Worm (Caenorhabditis elegans) whole organism, L4 larva: ENCODE measurements around the gene dyla-1.

Experiments used
- cey-2 ChIP-seq: sonication (generic microtip); optimal IDR thresholded peaks from 3 replicates; lab custom pipeline; 2017; ENCODE audit warnings: missing genetic modification characterization, mild to moderate bottlenecking, missing compliant biosample characterization, antibody characterized with exemption, borderline replicate concordance; ENCODE audit not compliant: insufficient read depth
- jun-1 ChIP-seq: fragments of 150-350 bp; optimal IDR thresholded peaks from 2 replicates; lab custom pipeline; 2014; ENCODE audit warnings: missing biosample characterization, missing genetic modification reagents, missing genetic modification characterization
- lir-3 ChIP-seq: sonication (generic microtip); optimal IDR thresholded peaks from 2 replicates; lab custom pipeline; 2016; ENCODE audit warnings: mild to moderate bottlenecking, missing genetic modification characterization, missing compliant biosample characterization
- mxl-2 ChIP-seq: fragments of 200-800 bp; sonication (Bioruptor generic); conservative IDR thresholded peaks from 2 replicates; pipeline ENCODE4 v1.3.6; 2022; ENCODE audit warnings: missing genetic modification reagents, missing genetic modification characterization, missing compliant biosample characterization
- nhr-11 ChIP-seq: fragments of 150-350 bp; optimal IDR thresholded peaks from 2 replicates; lab custom pipeline; 2014; ENCODE audit warnings: missing biosample characterization, missing genetic modification characterization
- nhr-237 ChIP-seq: sonication (generic microtip); optimal IDR thresholded peaks from 2 replicates; lab custom pipeline; 2017; ENCODE audit warnings: missing biosample characterization, missing genetic modification characterization
- nhr-25 ChIP-seq: sonication (generic microtip); optimal IDR thresholded peaks from 2 replicates; lab custom pipeline; 2017; ENCODE audit warnings: missing genetic modification characterization, mild to moderate bottlenecking, missing compliant biosample characterization, antibody characterized with exemption, moderate library complexity, borderline replicate concordance; ENCODE audit not compliant: insufficient read depth
- nhr-6 ChIP-seq: fragments of 150-350 bp; optimal IDR thresholded peaks from 2 replicates; lab custom pipeline; 2014; ENCODE audit warnings: missing biosample characterization, missing genetic modification characterization
- pqm-1 ChIP-seq: sonication (generic microtip); optimal IDR thresholded peaks from 2 replicates; lab custom pipeline; 2017; ENCODE audit warnings: missing biosample characterization, missing genetic modification characterization
- tag-97 ChIP-seq: fragments of 200-800 bp; sonication (Bioruptor generic); IDR thresholded peaks from 2 replicates; pipeline ENCODE4 v1.3.6; 2022; ENCODE audit warnings: missing genetic modification characterization, missing compliant biosample characterization
- unc-39 ChIP-seq: sonication (generic microtip); optimal IDR thresholded peaks from 2 replicates; lab custom pipeline; 2017; ENCODE audit warnings: missing biosample characterization, missing genetic modification characterization
- zag-1 ChIP-seq: fragments of 150-350 bp; optimal IDR thresholded peaks from 2 replicates; lab custom pipeline; 2014; ENCODE audit warnings: missing biosample characterization, missing genetic modification characterization
- ztf-11 ChIP-seq: fragments of 150-350 bp; optimal IDR thresholded peaks from 2 replicates; lab custom pipeline; 2014; ENCODE audit warnings: missing biosample characterization, missing genetic modification characterization

DNA sequence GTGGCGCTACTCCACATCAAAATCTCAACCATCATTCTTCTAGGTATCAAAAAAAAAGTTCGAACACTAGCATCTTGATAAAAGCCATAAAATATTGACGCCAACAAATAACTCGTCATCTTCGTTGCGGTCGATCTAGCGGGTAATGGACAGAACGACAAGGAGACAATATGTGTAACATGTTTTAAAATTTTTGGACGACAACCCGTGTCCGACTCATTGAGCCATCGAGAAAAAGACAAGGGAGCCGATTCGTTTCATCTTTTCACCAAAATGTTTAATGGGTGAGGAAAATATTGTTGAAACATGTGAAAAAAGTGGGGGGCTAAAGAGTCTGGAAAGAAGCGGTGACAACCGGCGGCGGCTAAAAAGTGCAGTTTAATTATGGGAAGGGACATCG lies 19.3 kb upstream of the dyla-1 start:
- TF ChIP-seq tag-97 (GFP tag; lab: Robert Waterston, UW), result no peak
- TF ChIP-seq zag-1 (tag; lab: Kevin White, UChicago), result no peak
- no peak for TF ChIP-seq cey-2 (tag; lab: Kevin White, UChicago)
- TF ChIP-seq jun-1, result no peak
- TF ChIP-seq nhr-6 (tag; lab: Kevin White, UChicago), result no peak
- TF ChIP-seq unc-39 (tag; lab: Kevin White, UChicago), result no peak
- no peak for TF ChIP-seq nhr-11 (tag; lab: Kevin White, UChicago)
- TF ChIP-seq nhr-25 (tag; lab: Kevin White, UChicago), result no peak
- no peak for TF ChIP-seq pqm-1 (tag; lab: Kevin White, UChicago)
- TF ChIP-seq lir-3, result no peak
- TF ChIP-seq mxl-2, result no peak
- TF ChIP-seq ztf-11 (tag; lab: Kevin White, UChicago), result no peak
- no peak for TF ChIP-seq nhr-237 (tag; lab: Kevin White, UChicago)
